Worm (Caenorhabditis elegans): ENCODE data around the gene srlf-14.

srlf-14 gene

DNA sequence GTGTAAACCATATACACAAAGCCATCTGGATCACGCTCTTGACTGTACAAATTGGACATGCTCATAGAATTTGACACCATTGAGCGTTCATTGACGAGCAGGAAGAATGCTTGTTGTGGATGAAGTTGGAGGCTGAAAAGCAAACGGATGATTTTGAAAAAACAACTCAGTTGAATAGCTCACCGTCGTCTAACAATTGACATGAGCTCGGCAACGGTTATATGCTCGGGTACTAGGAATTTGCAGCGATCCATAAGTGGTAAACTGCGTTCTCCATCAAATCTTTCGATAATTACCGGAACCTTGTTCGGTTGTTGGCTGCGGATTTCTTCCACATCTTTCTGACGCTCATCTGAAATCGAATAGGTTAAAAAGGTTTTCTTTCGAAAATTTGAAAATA lies 40.6 kb upstream of the srlf-14 start:
- TF ChIP-seq ceh-19 (GFP tag; optimal IDR thresholded peaks at IDR 0.05) (no peak), T23F11.4 (GFP tag; optimal IDR thresholded peaks at IDR 0.05) (no peak), eyg-1 (tag; optimal IDR thresholded peaks at IDR 0.05) (no peak), sox-2 (GFP tag; IDR thresholded peaks at IDR 0.05) (no peak), dve-1 (tag; optimal IDR thresholded peaks at IDR 0.05) (no peak), ceh-6 (GFP tag; optimal IDR thresholded peaks at IDR 0.05) (no peak), K09A11.1 (tag; optimal IDR thresholded peaks at IDR 0.05; ENCODE audit: insufficient read depth) (no peak), sdc-2 (tag; optimal IDR thresholded peaks at IDR 0.05) (no peak), ama-1 (optimal IDR thresholded peaks at IDR 0.05) (no peak), hlh-13 (GFP tag; optimal IDR thresholded peaks at IDR 0.05) (no peak), K02D7.2 (tag; optimal IDR thresholded peaks at IDR 0.05) (no peak), Y22D7AL.16 (tag; optimal IDR thresholded peaks at IDR 0.05) (no peak), F13H6.1 (tag; optimal IDR thresholded peaks at IDR 0.05) (no peak), nhr-11 (tag; optimal IDR thresholded peaks at IDR 0.05) (no peak)

DNA sequence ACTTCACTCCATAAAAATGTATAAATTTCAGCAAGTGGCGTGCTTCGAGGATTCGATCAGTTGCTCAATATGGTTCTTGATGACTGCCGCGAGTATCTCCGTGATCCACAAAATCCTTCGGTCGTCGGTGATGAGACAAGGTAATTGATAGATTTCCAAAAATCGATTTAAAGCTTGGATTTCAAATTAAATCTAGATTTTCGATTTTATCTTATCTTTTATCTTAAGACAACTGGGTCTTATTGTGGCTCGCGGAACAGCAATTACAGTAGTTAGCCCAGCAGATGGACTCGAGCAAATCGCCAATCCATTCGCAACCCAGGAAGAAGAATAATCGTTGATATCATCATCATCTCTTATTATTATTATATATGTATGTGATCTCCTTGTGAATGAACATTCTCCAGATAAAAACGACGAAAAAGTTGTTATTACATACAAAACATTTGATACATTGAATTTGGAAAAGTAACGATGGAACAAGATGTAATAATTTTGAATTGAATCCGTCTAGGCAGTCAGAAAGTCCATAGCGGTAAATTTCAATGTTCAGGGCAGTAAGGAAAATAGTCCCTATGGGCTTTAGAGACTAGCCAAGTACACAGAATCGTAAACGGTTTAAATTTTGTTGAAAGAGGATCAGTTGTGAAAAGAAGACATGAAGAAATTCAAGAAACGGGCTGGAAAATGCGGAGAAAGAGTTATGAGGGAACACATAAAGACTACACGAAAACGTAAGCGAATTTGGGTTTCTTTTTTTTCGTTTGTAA lies 39.8 kb upstream of the srlf-14 start:
- TF ChIP-seq unc-3 (GFP tag; conservative IDR thresholded peaks at IDR 0.05) (no peak), unc-3 (tag; optimal IDR thresholded peaks at IDR 0.05) (no peak), che-1 (tag; optimal IDR thresholded peaks at IDR 0.05) (no peak), fkh-10 (GFP tag; optimal IDR thresholded peaks at IDR 0.05) (no peak), ceh-19 (GFP tag; optimal IDR thresholded peaks at IDR 0.05) (no peak), nfya-1 (tag; optimal IDR thresholded peaks at IDR 0.05) (no peak), T23F11.4 (GFP tag; optimal IDR thresholded peaks at IDR 0.05) (no peak), Y22D7AL.16 (tag; optimal IDR thresholded peaks at IDR 0.05) (no peak), sox-2 (GFP tag; IDR thresholded peaks at IDR 0.05) (no peak), ahr-1 (tag; optimal IDR thresholded peaks at IDR 0.05) (no peak), nhr-11 (tag; optimal IDR thresholded peaks at IDR 0.05) (no peak), lin-11 (tag; optimal IDR thresholded peaks at IDR 0.05) (no peak), hlh-6 (tag; optimal IDR thresholded peaks at IDR 0.05) (no peak), unc-86 (tag; optimal IDR thresholded peaks at IDR 0.05) (no peak), hlh-13 (GFP tag; optimal IDR thresholded peaks at IDR 0.05) (no peak), dve-1 (tag; optimal IDR thresholded peaks at IDR 0.05) (no peak), pha-4 (tag; optimal IDR thresholded peaks at IDR 0.05) (no peak), ref-2 (tag; optimal IDR thresholded peaks at IDR 0.05) (no peak), nhr-232 (tag; optimal IDR thresholded peaks at IDR 0.05) (no peak), dmd-4 (tag; optimal IDR thresholded peaks at IDR 0.05; ENCODE audit: borderline replicate concordance) (no peak)

- TF ChIP-seq T23F11.4 (GFP tag; optimal IDR thresholded peaks at IDR 0.05) (peak; percentile 11), ceh-19 (GFP tag; optimal IDR thresholded peaks at IDR 0.05) (no peak), C08G9.2 (tag; optimal IDR thresholded peaks at IDR 0.05) (no peak), fkh-10 (GFP tag; optimal IDR thresholded peaks at IDR 0.05) (no peak), nfya-1 (tag; optimal IDR thresholded peaks at IDR 0.05) (peak; percentile 32), ceh-18 (tag; optimal IDR thresholded peaks at IDR 0.05) (no peak), dve-1 (tag; optimal IDR thresholded peaks at IDR 0.05) (no peak), hlh-6 (tag; optimal IDR thresholded peaks at IDR 0.05) (no peak), nhr-11 (tag; optimal IDR thresholded peaks at IDR 0.05) (no peak), ztf-16 (tag; optimal IDR thresholded peaks at IDR 0.05) (no peak), zip-5 (tag; optimal IDR thresholded peaks at IDR 0.05) (no peak), K09A11.1 (tag; optimal IDR thresholded peaks at IDR 0.05; ENCODE audit: insufficient read depth) (peak; percentile 16), ceh-24 (tag; optimal IDR thresholded peaks at IDR 0.05) (no peak), pros-1 (tag; optimal IDR thresholded peaks at IDR 0.05) (no peak), ceh-31 (tag; optimal IDR thresholded peaks at IDR 0.05) (peak; percentile 20), pqm-1 (tag; optimal IDR thresholded peaks at IDR 0.05) (no peak), tbx-2 (tag; optimal IDR thresholded peaks at IDR 0.05) (peak; percentile 35), che-1 (tag; optimal IDR thresholded peaks at IDR 0.05) (no peak), madf-2 (tag; optimal IDR thresholded peaks at IDR 0.05) (no peak), pha-4 (tag; optimal IDR thresholded peaks at IDR 0.05) (no peak), ceh-14 (tag; optimal IDR thresholded peaks at IDR 0.05) (no peak), ceh-48 (tag; optimal IDR thresholded peaks at IDR 0.05) (peak; percentile 36), unc-3 (GFP tag; conservative IDR thresholded peaks at IDR 0.05) (no peak), unc-3 (tag; optimal IDR thresholded peaks at IDR 0.05) (no peak), F13H6.1 (tag; optimal IDR thresholded peaks at IDR 0.05) (no peak), gmeb-2 (tag; optimal IDR thresholded peaks at IDR 0.05) (no peak), elt-2 (tag; optimal IDR thresholded peaks at IDR 0.05) (peak; percentile 37), hlh-30 (tag; optimal IDR thresholded peaks at IDR 0.05; ENCODE audit: insufficient read depth) (no peak), ceh-45 (GFP tag; IDR thresholded peaks at IDR 0.05) (no peak), ceh-6 (GFP tag; optimal IDR thresholded peaks at IDR 0.05) (no peak), unc-42 (tag; optimal IDR thresholded peaks at IDR 0.05) (peak; percentile 8)
Observed at ce11 chrIV:10933062-10933552, 39.0 kb upstream of the srlf-14 start, which contains the start of the genes dnc-1 and lsm-7. dnc-1 (minus strand) TSS chrIV:10933203. lsm-7 (plus strand) TSS chrIV:10933502.

Measured in whole organism, late embryonic.